Worm (Caenorhabditis elegans) whole organism, L4 larva: ENCODE measurements around the gene srv-11.

Experiments used
- D1046.2 ChIP-seq: fragments of 200-800 bp; sonication (Bioruptor generic); IDR thresholded peaks from 2 replicates; pipeline ENCODE4 v1.3.6; 2022; ENCODE audit warnings: missing genetic modification characterization, missing compliant biosample characterization
- ZK337.2 ChIP-seq: fragments of 200-800 bp; sonication (Bioruptor generic); IDR thresholded peaks from 2 replicates; pipeline ENCODE4 v1.3.6; 2022; ENCODE audit warnings: missing genetic modification reagents, missing genetic modification characterization, missing compliant biosample characterization
- ceh-44 ChIP-seq: fragments of 200-800 bp; sonication (Bioruptor generic); IDR thresholded peaks from 2 replicates; pipeline ENCODE4 v1.3.6; 2022; ENCODE audit warnings: missing genetic modification reagents, missing genetic modification characterization, missing compliant biosample characterization
- egl-27 ChIP-seq: sonication (generic microtip); optimal IDR thresholded peaks from 3 replicates; lab custom pipeline; 2017; ENCODE audit warnings: missing biosample characterization, missing genetic modification reagents, missing genetic modification characterization
- fos-1 ChIP-seq: fragments of 150-350 bp; optimal IDR thresholded peaks from 2 replicates; lab custom pipeline; 2014; ENCODE audit warnings: missing biosample characterization, missing genetic modification characterization
- lin-13 ChIP-seq: fragments of 150-350 bp; optimal IDR thresholded peaks from 2 replicates; lab custom pipeline; 2014; ENCODE audit warnings: missing biosample characterization, missing genetic modification reagents, missing genetic modification characterization
- mdl-1 ChIP-seq, 2 experiments: fragments of 150-350 bp in 1 of 2; sonication (generic microtip) in 1 of 2; optimal IDR thresholded peaks; 2 replicates each; lab custom pipeline; 2014 to 2017; ENCODE audit warnings: missing biosample characterization in 2 of 2, missing genetic modification characterization in 2 of 2
- nhr-25 ChIP-seq: sonication (generic microtip); optimal IDR thresholded peaks from 2 replicates; lab custom pipeline; 2017; ENCODE audit warnings: missing genetic modification characterization, mild to moderate bottlenecking, missing compliant biosample characterization, antibody characterized with exemption, moderate library complexity, borderline replicate concordance; ENCODE audit not compliant: insufficient read depth
- nhr-42 ChIP-seq: fragments of 200-800 bp; sonication (Bioruptor generic); IDR thresholded peaks from 2 replicates; pipeline ENCODE4 v1.3.6; 2022; ENCODE audit warnings: missing genetic modification characterization, missing compliant biosample characterization
- tag-97 ChIP-seq: fragments of 200-800 bp; sonication (Bioruptor generic); IDR thresholded peaks from 2 replicates; pipeline ENCODE4 v1.3.6; 2022; ENCODE audit warnings: missing genetic modification characterization, missing compliant biosample characterization
- vab-7 ChIP-seq: fragments of 200-800 bp; sonication (Bioruptor generic); IDR thresholded peaks from 2 replicates; pipeline ENCODE4 v1.3.6; 2022; ENCODE audit warnings: missing genetic modification reagents, missing genetic modification characterization, missing compliant biosample characterization

ce11 chrIV:16220688-16221087 is 771 bp downstream of the srv-11 start:
- TF ChIP-seq nhr-25 (tag; lab: Kevin White, UChicago) (no peak), mdl-1 (tag; optimal IDR thresholded peaks at IDR 0.05; lab: Kevin White, UChicago) (no peak), tag-97 (GFP tag; lab: Robert Waterston, UW) (no peak), fos-1 (no peak), D1046.2 (GFP tag; lab: Robert Waterston, UW) (no peak), nhr-42 (GFP tag; lab: Robert Waterston, UW) (no peak), vab-7 (GFP tag; lab: Robert Waterston, UW) (no peak), egl-27 (tag; lab: Kevin White, UChicago) (no peak), ceh-44 (GFP tag; lab: Robert Waterston, UW) (no peak), lin-13 (no peak), ZK337.2 (GFP tag; lab: Robert Waterston, UW) (no peak)
